Worm (Caenorhabditis elegans) whole organism, L2 larva: Measurements from ENCODE around the gene M03F8.7.
A peak's percentile ranks its signal among the peaks of the same experiment; 100 is the strongest.

ENCODE experiments used
- C34F6.9 ChIP-seq: fragments of 150-350 bp; optimal IDR thresholded peaks from 2 replicates; lab custom pipeline; 2014; ENCODE audit warnings: missing biosample characterization, missing genetic modification characterization
- F13H6.1 ChIP-seq: sonication (generic microtip); optimal IDR thresholded peaks from 2 replicates; lab custom pipeline; 2016; ENCODE audit warnings: missing genetic modification characterization, missing compliant biosample characterization
- R02D3.7 ChIP-seq: fragments of 150-350 bp; optimal IDR thresholded peaks from 2 replicates; lab custom pipeline; 2014; ENCODE audit warnings: missing biosample characterization, missing genetic modification characterization
- Y55F3AM.14 ChIP-seq: fragments of 200-800 bp; sonication (Bioruptor generic); optimal IDR thresholded peaks from 2 replicates; lab custom pipeline; 2018; ENCODE audit warnings: mild to moderate bottlenecking, missing genetic modification characterization, missing compliant biosample characterization
- alr-1 ChIP-seq: fragments of 150-350 bp; optimal IDR thresholded peaks from 2 replicates; lab custom pipeline; 2014; ENCODE audit warnings: missing biosample characterization, missing genetic modification characterization
- aly-2 ChIP-seq: fragments of 150-350 bp; optimal IDR thresholded peaks from 2 replicates; lab custom pipeline; 2014; ENCODE audit warnings: missing biosample characterization, missing genetic modification characterization
- ama-1 ChIP-seq: fragments of 150-350 bp; optimal IDR thresholded peaks from 2 replicates; lab custom pipeline; 2018; ENCODE audit warnings: inconsistent platforms
- blmp-1 ChIP-seq: sonication (generic microtip); optimal IDR thresholded peaks from 2 replicates; lab custom pipeline; 2017; ENCODE audit warnings: missing genetic modification characterization, mild to moderate bottlenecking, missing compliant biosample characterization, antibody characterized with exemption, moderate library complexity; ENCODE audit not compliant: insufficient read depth
- ceh-16 ChIP-seq: fragments of 150-350 bp; optimal IDR thresholded peaks from 2 replicates; lab custom pipeline; 2014; ENCODE audit warnings: missing biosample characterization, missing genetic modification characterization
- ceh-82 ChIP-seq: fragments of 150-350 bp; optimal IDR thresholded peaks from 2 replicates; lab custom pipeline; 2014; ENCODE audit warnings: missing biosample characterization, missing genetic modification characterization
- crh-2 ChIP-seq: sonication (generic microtip); optimal IDR thresholded peaks from 2 replicates; lab custom pipeline; 2017; ENCODE audit warnings: missing biosample characterization, missing genetic modification characterization
- dmd-4 ChIP-seq: sonication (generic microtip); optimal IDR thresholded peaks from 2 replicates; lab custom pipeline; 2017; ENCODE audit warnings: missing biosample characterization, missing genetic modification characterization
- egl-27 ChIP-seq: sonication (generic microtip); optimal IDR thresholded peaks from 3 replicates; lab custom pipeline; 2017; ENCODE audit warnings: missing biosample characterization, missing genetic modification reagents, missing genetic modification characterization
- elt-3 ChIP-seq: sonication (generic microtip); optimal IDR thresholded peaks from 2 replicates; lab custom pipeline; 2017; ENCODE audit warnings: missing biosample characterization, missing genetic modification characterization
- fos-1 ChIP-seq: fragments of 150-350 bp; optimal IDR thresholded peaks from 2 replicates; lab custom pipeline; 2014; ENCODE audit warnings: missing biosample characterization, missing genetic modification characterization
- gmeb-1 ChIP-seq: fragments of 150-350 bp; optimal IDR thresholded peaks from 2 replicates; lab custom pipeline; 2014; ENCODE audit warnings: missing biosample characterization, missing genetic modification characterization
- lin-11 ChIP-seq: fragments of 150-350 bp; sonication (generic microtip); optimal IDR thresholded peaks from 2 replicates; lab custom pipeline; 2014; ENCODE audit warnings: missing biosample characterization, missing genetic modification characterization, inconsistent platforms, mixed read lengths
- lin-13 ChIP-seq: fragments of 150-350 bp; optimal IDR thresholded peaks from 2 replicates; lab custom pipeline; 2014; ENCODE audit warnings: missing biosample characterization, missing genetic modification reagents, missing genetic modification characterization
- lsy-2 ChIP-seq, 2 experiments: fragments of 150-350 bp in 1 of 2; sonication (generic microtip) in 1 of 2; optimal IDR thresholded peaks; 2 replicates each; lab custom pipeline; 2014 to 2017; ENCODE audit warnings: missing biosample characterization in 2 of 2, missing genetic modification characterization in 2 of 2
- mab-5 ChIP-seq: fragments of 150-350 bp; optimal IDR thresholded peaks from 2 replicates; lab custom pipeline; 2014; ENCODE audit warnings: missing biosample characterization, missing genetic modification characterization
- mbf-1 ChIP-seq: sonication (generic microtip); optimal IDR thresholded peaks from 2 replicates; lab custom pipeline; 2017; ENCODE audit warnings: missing biosample characterization, missing genetic modification characterization
- mdl-1 ChIP-seq, 2 experiments: fragments of 150-350 bp in 1 of 2; sonication (generic microtip) in 1 of 2; optimal IDR thresholded peaks; 2 replicates each; lab custom pipeline; 2017; ENCODE audit warnings: missing biosample characterization in 2 of 2, missing genetic modification characterization in 2 of 2
- nhr-10 ChIP-seq: sonication (generic microtip); optimal IDR thresholded peaks from 2 replicates; lab custom pipeline; 2017; ENCODE audit warnings: missing biosample characterization, missing genetic modification characterization
- nhr-11 ChIP-seq: fragments of 150-350 bp; optimal IDR thresholded peaks from 2 replicates; lab custom pipeline; 2014; ENCODE audit warnings: missing biosample characterization, missing genetic modification characterization
- nhr-12 ChIP-seq: fragments of 150-350 bp; optimal IDR thresholded peaks from 2 replicates; lab custom pipeline; 2014; ENCODE audit warnings: missing biosample characterization, missing genetic modification characterization
- nhr-129 ChIP-seq: fragments of 150-350 bp; optimal IDR thresholded peaks from 2 replicates; lab custom pipeline; 2014; ENCODE audit warnings: missing biosample characterization, missing genetic modification characterization
- nhr-21 ChIP-seq: fragments of 150-350 bp; optimal IDR thresholded peaks from 2 replicates; lab custom pipeline; 2014; ENCODE audit warnings: missing biosample characterization, missing genetic modification characterization
- nhr-237 ChIP-seq: fragments of 150-350 bp; optimal IDR thresholded peaks from 2 replicates; lab custom pipeline; 2014; ENCODE audit warnings: missing biosample characterization, missing genetic modification characterization
- nhr-25 ChIP-seq: fragments of 150-350 bp; sonication (generic microtip); optimal IDR thresholded peaks from 3 replicates; lab custom pipeline; 2014; ENCODE audit warnings: missing biosample characterization, missing genetic modification characterization
- nhr-6 ChIP-seq: fragments of 150-350 bp; optimal IDR thresholded peaks from 2 replicates; lab custom pipeline; 2014; ENCODE audit warnings: missing biosample characterization, missing genetic modification characterization
- nhr-77 ChIP-seq: fragments of 150-350 bp; optimal IDR thresholded peaks from 2 replicates; lab custom pipeline; 2014; ENCODE audit warnings: missing biosample characterization, missing genetic modification characterization
- sem-4 ChIP-seq: fragments of 150-350 bp; optimal IDR thresholded peaks from 2 replicates; lab custom pipeline; 2014; ENCODE audit warnings: missing biosample characterization, missing genetic modification reagents, missing genetic modification characterization
- skn-1 ChIP-seq: sonication (generic microtip); optimal IDR thresholded peaks from 2 replicates; lab custom pipeline; 2017; ENCODE audit warnings: missing biosample characterization, missing genetic modification characterization
- sma-3 ChIP-seq: sonication (generic microtip); optimal IDR thresholded peaks from 2 replicates; lab custom pipeline; 2016; ENCODE audit warnings: missing genetic modification reagents, missing genetic modification characterization, missing compliant biosample characterization
- sma-9 ChIP-seq, 2 experiments: fragments of 150-350 bp in 1 of 2; sonication (generic microtip) in 1 of 2; optimal IDR thresholded peaks; 2 replicates each; lab custom pipeline; 2014 to 2016; ENCODE audit warnings: missing genetic modification characterization in 2 of 2, mild to moderate bottlenecking in 1 of 2, missing biosample characterization in 1 of 2, missing compliant biosample characterization in 1 of 2, missing genetic modification reagents in 1 of 2, moderate library complexity in 1 of 2
- snpc-4 ChIP-seq: fragments of 150-350 bp; optimal IDR thresholded peaks from 2 replicates; lab custom pipeline; 2014; ENCODE audit warnings: missing biosample characterization, missing genetic modification characterization
- unc-39 ChIP-seq: fragments of 150-350 bp; optimal IDR thresholded peaks from 2 replicates; lab custom pipeline; 2014; ENCODE audit warnings: missing biosample characterization, missing genetic modification characterization
- unc-55 ChIP-seq: fragments of 150-350 bp; sonication (generic microtip); optimal IDR thresholded peaks from 3 replicates; lab custom pipeline; 2014; ENCODE audit warnings: missing biosample characterization, missing genetic modification reagents, missing genetic modification characterization
- unc-62 ChIP-seq: fragments of 150-350 bp; optimal IDR thresholded peaks from 2 replicates; lab custom pipeline; 2014; ENCODE audit warnings: missing biosample characterization, missing genetic modification reagents, missing genetic modification characterization
- zag-1 ChIP-seq: fragments of 150-350 bp; optimal IDR thresholded peaks from 2 replicates; lab custom pipeline; 2014; ENCODE audit warnings: missing biosample characterization, missing genetic modification characterization
- ztf-1 ChIP-seq: fragments of 200-800 bp; sonication (Bioruptor generic); conservative IDR thresholded peaks from 2 replicates; pipeline ENCODE4 v1.3.6; 2022; ENCODE audit warnings: missing genetic modification characterization, missing compliant biosample characterization
- ztf-4 ChIP-seq: fragments of 150-350 bp; optimal IDR thresholded peaks from 2 replicates; lab custom pipeline; 2014; ENCODE audit warnings: missing biosample characterization, missing genetic modification characterization

Gene M03F8.7

ce11 chrV:5954747-5955146 lies 18.0 kb downstream of the M03F8.7 start, which contains the start of gene M03F8.6:
TSS of gene M03F8.6 (minus strand) at chrV:5954847.
- TF ChIP-seq R02D3.7 (tag; lab: Kevin White, UChicago), result no peak

ce11 chrV:5955627-5956026 lies 18.9 kb downstream of the M03F8.7 start:
- TF ChIP-seq zag-1 (tag; lab: Kevin White, UChicago) (no peak), egl-27 (no peak), fos-1 (tag; lab: Kevin White, UChicago) (no peak), nhr-12 (tag; lab: Kevin White, UChicago) (no peak), lin-13 (no peak), nhr-10 (no peak), mdl-1 (tag; optimal IDR thresholded peaks at IDR 0.05; lab: Kevin White, UChicago) (no peak), nhr-21 (tag; lab: Kevin White, UChicago) (no peak), mbf-1 (tag; lab: Kevin White, UChicago) (no peak), Y55F3AM.14 (no peak)

- TF ChIP-seq mbf-1 (tag; lab: Kevin White, UChicago), result no peak
- TF ChIP-seq alr-1, result no peak
- TF ChIP-seq nhr-6 (tag; lab: Kevin White, UChicago), result no peak
- no peak for TF ChIP-seq lsy-2 (tag; optimal IDR thresholded peaks at IDR 0.05; lab: Kevin White, UChicago)
- no peak for TF ChIP-seq unc-62
- TF ChIP-seq sma-9 (GFP tag; optimal IDR thresholded peaks at IDR 0.05; lab: Kevin White, UChicago), result peak; percentile 27
- TF ChIP-seq sma-9 (tag; optimal IDR thresholded peaks at IDR 0.05; lab: Kevin White, UChicago), result no peak
- no peak for TF ChIP-seq ceh-82
- TF ChIP-seq R02D3.7 (tag; lab: Kevin White, UChicago), result no peak
- no peak for TF ChIP-seq dmd-4 (tag; lab: Kevin White, UChicago)
- TF ChIP-seq lin-13, result no peak
- TF ChIP-seq crh-2 (tag; lab: Kevin White, UChicago), result no peak
- no peak for TF ChIP-seq aly-2 (tag; lab: Kevin White, UChicago)
- TF ChIP-seq elt-3, result no peak
- TF ChIP-seq F13H6.1 (tag; lab: Kevin White, UChicago), result peak; percentile 5
- peak; percentile 24 for TF ChIP-seq nhr-129 (tag; lab: Kevin White, UChicago)
- no peak for TF ChIP-seq nhr-77 (tag; lab: Kevin White, UChicago)
- TF ChIP-seq zag-1 (tag; lab: Kevin White, UChicago), result peak; percentile 14
- peak; percentile 32 for TF ChIP-seq C34F6.9 (tag; lab: Kevin White, UChicago)
- TF ChIP-seq fos-1 (tag; lab: Kevin White, UChicago), result no peak
- TF ChIP-seq nhr-12 (tag; lab: Kevin White, UChicago), result no peak
These were observed 24.8 kb downstream of the M03F8.7 start, which contains the start of gene mcp-1 for ce11 chrV:5961516-5961915. TSS of gene mcp-1 (plus strand) at chrV:5961807.

ce11 chrV:5963092-5963491 lies 26.4 kb downstream of the M03F8.7 start:
- TF ChIP-seq nhr-237 (tag; lab: Kevin White, UChicago) (no peak), nhr-77 (tag; lab: Kevin White, UChicago) (no peak), ceh-16 (tag; lab: Kevin White, UChicago) (no peak), skn-1 (no peak), unc-62 (no peak), elt-3 (no peak), ztf-1 (GFP tag; lab: Robert Waterston, UW) (no peak), nhr-12 (tag; lab: Kevin White, UChicago) (no peak), mdl-1 (tag; optimal IDR thresholded peaks at IDR 0.05; lab: Kevin White, UChicago) (no peak), dmd-4 (tag; lab: Kevin White, UChicago) (no peak), ztf-4 (tag; lab: Kevin White, UChicago) (no peak), fos-1 (tag; lab: Kevin White, UChicago) (no peak), nhr-25 (no peak), unc-39 (no peak), gmeb-1 (tag; lab: Kevin White, UChicago) (no peak), nhr-11 (tag; lab: Kevin White, UChicago) (no peak)

- TF ChIP-seq F13H6.1 (tag; lab: Kevin White, UChicago), result peak; percentile 66
- peak; percentile 44 for TF ChIP-seq crh-2 (tag; lab: Kevin White, UChicago)
- TF ChIP-seq nhr-10, result no peak
- no peak for TF ChIP-seq ceh-82
- TF ChIP-seq unc-55 (GFP tag; lab: Kevin White, UChicago), result peak; percentile 58
- no peak for TF ChIP-seq sma-3 (GFP tag; lab: Kevin White, UChicago)
- no peak for TF ChIP-seq nhr-6 (tag; lab: Kevin White, UChicago)
- TF ChIP-seq nhr-25, result no peak
- TF ChIP-seq snpc-4 (tag; lab: Kevin White, UChicago), result no peak
- TF ChIP-seq lin-11, result no peak
- TF ChIP-seq sma-9 (GFP tag; optimal IDR thresholded peaks at IDR 0.05; lab: Kevin White, UChicago), result peak; percentile 20
- TF ChIP-seq sma-9 (tag; optimal IDR thresholded peaks at IDR 0.05; lab: Kevin White, UChicago), result no peak
- no peak for TF ChIP-seq alr-1
- no peak for TF ChIP-seq nhr-12 (tag; lab: Kevin White, UChicago)
- TF ChIP-seq nhr-129 (tag; lab: Kevin White, UChicago), result peak; percentile 59
- peak; percentile 31 for TF ChIP-seq gmeb-1 (tag; lab: Kevin White, UChicago)
- TF ChIP-seq sem-4, result no peak
- TF ChIP-seq C34F6.9 (tag; lab: Kevin White, UChicago), result peak; percentile 68
- no peak for TF ChIP-seq blmp-1 (tag; lab: Kevin White, UChicago)
- no peak for TF ChIP-seq zag-1 (tag; lab: Kevin White, UChicago)
- no peak for TF ChIP-seq mab-5 (tag; lab: Kevin White, UChicago)
- TF ChIP-seq ama-1 (lab: Kevin White, UChicago), result peak; percentile 69
- TF ChIP-seq lsy-2 (tag; optimal IDR thresholded peaks at IDR 0.05; lab: Kevin White, UChicago), result peak in 1 of 2 experiments; percentile 58
These were observed 27.0 kb downstream of the M03F8.7 start, which contains the start of gene pcm-1 for ce11 chrV:5963696-5964095. TSS of gene pcm-1 (minus strand) at chrV:5963882.
